Worm (Caenorhabditis elegans) whole organism, mixed stage, embryonic: ENCODE measurements around the gene K09E9.4.

Experiments
- elt-1 ChIP-seq: sonication (generic microtip); optimal IDR thresholded peaks from 2 replicates; lab custom pipeline; 2017; ENCODE audit warnings: missing genetic modification characterization, mild to moderate bottlenecking, missing compliant biosample characterization, antibody characterized with exemption, moderate library complexity, borderline replicate concordance; ENCODE audit not compliant: insufficient read depth
- elt-3 ChIP-seq: fragments of 150-350 bp; optimal IDR thresholded peaks from 2 replicates; lab custom pipeline; 2014; ENCODE audit warnings: missing biosample characterization, missing genetic modification characterization
- ham-2 ChIP-seq: fragments of 200-800 bp; sonication (Bioruptor generic); optimal IDR thresholded peaks from 2 replicates; lab custom pipeline; 2018; ENCODE audit warnings: mild to moderate bottlenecking, missing genetic modification characterization, missing compliant biosample characterization
- hlh-1 ChIP-seq: fragments of 150-350 bp; optimal IDR thresholded peaks from 2 replicates; lab custom pipeline; 2014; ENCODE audit warnings: missing biosample characterization, missing genetic modification reagents, missing genetic modification characterization
- lin-13 ChIP-seq: fragments of 150-350 bp; optimal IDR thresholded peaks from 2 replicates; lab custom pipeline; 2014; ENCODE audit warnings: missing biosample characterization, missing genetic modification characterization
- lsy-2 ChIP-seq: fragments of 150-350 bp; optimal IDR thresholded peaks from 2 replicates; lab custom pipeline; 2014; ENCODE audit warnings: missing biosample characterization, missing genetic modification characterization
- nhr-237 ChIP-seq: fragments of 150-350 bp; optimal IDR thresholded peaks from 2 replicates; lab custom pipeline; 2014; ENCODE audit warnings: missing biosample characterization, missing genetic modification characterization
- nhr-28 ChIP-seq: fragments of 150-350 bp; optimal IDR thresholded peaks from 2 replicates; lab custom pipeline; 2014; ENCODE audit warnings: missing biosample characterization, missing genetic modification characterization
- pha-4 ChIP-seq: fragments of 150-350 bp; optimal IDR thresholded peaks from 2 replicates; lab custom pipeline; 2018; ENCODE audit warnings: missing biosample characterization, missing genetic modification reagents, missing genetic modification characterization
- sptf-1 ChIP-seq: sonication (generic microtip); optimal IDR thresholded peaks from 2 replicates; lab custom pipeline; 2017; ENCODE audit warnings: mild to moderate bottlenecking, missing genetic modification characterization, moderate library complexity, missing compliant biosample characterization

- peak; percentile 51 for TF ChIP-seq sptf-1 (tag; lab: Kevin White, UChicago)
- TF ChIP-seq pha-4: no peak
- TF ChIP-seq lin-13 (tag; lab: Kevin White, UChicago): no peak
- no peak for TF ChIP-seq hlh-1
- no peak for TF ChIP-seq nhr-28 (tag; lab: Kevin White, UChicago)
- no peak for TF ChIP-seq nhr-237 (tag; lab: Kevin White, UChicago)
- no peak for TF ChIP-seq lsy-2
- no peak for TF ChIP-seq elt-3 (tag; lab: Kevin White, UChicago)
- TF ChIP-seq ham-2 (GFP tag; lab: Kevin White, UChicago): no peak
- no peak for TF ChIP-seq elt-1 (tag; lab: Kevin White, UChicago)
Measured at ce11 chrX:15630790-15631204, 557 bp upstream of the K09E9.4 start.
